Worm (Caenorhabditis elegans) whole organism, L1 larva: ENCODE data around the gene nas-24.

Experiments used
- C34B4.2 ChIP-seq: sonication (generic microtip); optimal IDR thresholded peaks from 2 replicates; lab custom pipeline; 2017; ENCODE audit warnings: mild to moderate bottlenecking, missing genetic modification characterization, missing compliant biosample characterization
- blmp-1 ChIP-seq: fragments of 150-350 bp; optimal IDR thresholded peaks from 2 replicates; lab custom pipeline; 2014; ENCODE audit warnings: missing biosample characterization, missing genetic modification characterization
- ceh-90 ChIP-seq: sonication (generic microtip); optimal IDR thresholded peaks from 2 replicates; lab custom pipeline; 2016; ENCODE audit warnings: missing genetic modification characterization, missing compliant biosample characterization
- egl-27 ChIP-seq, 2 experiments: fragments of 150-350 bp in 1 of 2; sonication (generic microtip); optimal IDR thresholded peaks; 3 replicates each; lab custom pipeline; 2017 to 2018; ENCODE audit warnings: missing biosample characterization in 2 of 2, missing genetic modification characterization in 2 of 2, missing genetic modification reagents in 2 of 2
- elt-2 ChIP-seq: sonication (generic microtip); optimal IDR thresholded peaks from 2 replicates; lab custom pipeline; 2016; ENCODE audit warnings: missing genetic modification characterization, mild to moderate bottlenecking, inconsistent platforms, missing compliant biosample characterization, missing genetic modification reagents
- lsy-2 ChIP-seq, 2 experiments: fragments of 150-350 bp; optimal IDR thresholded peaks; 2 replicates each; lab custom pipeline; 2014; ENCODE audit warnings: missing biosample characterization in 2 of 2, missing genetic modification characterization in 2 of 2
- mdl-1 ChIP-seq, 2 experiments: fragments of 150-350 bp; optimal IDR thresholded peaks; 2 replicates each; lab custom pipeline; 2014 to 2017; ENCODE audit warnings: missing biosample characterization in 2 of 2, missing genetic modification characterization in 2 of 2, inconsistent platforms in 1 of 2
- nhr-12 ChIP-seq: sonication (generic microtip); optimal IDR thresholded peaks from 2 replicates; lab custom pipeline; 2017; ENCODE audit warnings: missing biosample characterization, missing genetic modification characterization
- nhr-28 ChIP-seq: fragments of 150-350 bp; optimal IDR thresholded peaks from 2 replicates; lab custom pipeline; 2014; ENCODE audit warnings: missing biosample characterization, missing genetic modification characterization
- tlp-1 ChIP-seq: fragments of 150-350 bp; optimal IDR thresholded peaks from 2 replicates; lab custom pipeline; 2014; ENCODE audit warnings: missing biosample characterization, missing genetic modification characterization

- TF ChIP-seq tlp-1 (tag; lab: Kevin White, UChicago) (no peak), lsy-2 (tag; optimal IDR thresholded peaks at IDR 0.05; lab: Kevin White, UChicago) (no peak), nhr-12 (tag; lab: Kevin White, UChicago) (no peak), nhr-28 (tag; lab: Kevin White, UChicago) (no peak), C34B4.2 (no peak), elt-2 (tag; lab: Kevin White, UChicago) (no peak), egl-27 (tag; optimal IDR thresholded peaks at IDR 0.05; lab: Kevin White, UChicago) (no peak), mdl-1 (tag; optimal IDR thresholded peaks at IDR 0.05; lab: Kevin White, UChicago) (no peak), ceh-90 (tag; lab: Kevin White, UChicago) (no peak), blmp-1 (tag; lab: Kevin White, UChicago) (no peak)
Observed at ce11 chrV:13762426-13763127, 6.6 kb upstream of the nas-24 start, which contains the start of gene F20G2.6.
